Fruit fly (Drosophila melanogaster) whole organism, adult: Measurements from ENCODE around the gene CG8851.
A peak's percentile ranks its signal among the peaks of the same experiment; 100 is the strongest.

ENCODE experiments used
- CG11617 ChIP-seq: fragments of 200-800 bp; sonication (Bioruptor generic); optimal IDR thresholded peaks from 2 replicates; lab custom pipeline; 2017; ENCODE audit warnings: mild to moderate bottlenecking, missing biosample characterization, missing genetic modification reagents, missing genetic modification characterization
- CG12768 ChIP-seq: fragments of 200-800 bp; sonication (Bioruptor generic); optimal IDR thresholded peaks from 2 replicates; lab custom pipeline; 2017; ENCODE audit warnings: missing biosample characterization, missing genetic modification characterization, mild to moderate bottlenecking, moderate library complexity, missing genetic modification reagents
- CG14711 ChIP-seq: fragments of 200-800 bp; sonication (Bioruptor generic); optimal IDR thresholded peaks from 2 replicates; lab custom pipeline; 2018; ENCODE audit warnings: missing biosample characterization, mild to moderate bottlenecking, missing genetic modification characterization, moderate library complexity
- CG1620 ChIP-seq: fragments of 200-800 bp; sonication (Bioruptor generic); optimal IDR thresholded peaks from 2 replicates; lab custom pipeline; 2016; ENCODE audit warnings: missing biosample characterization, missing genetic modification characterization
- CG33017 ChIP-seq: fragments of 200-800 bp; sonication (Bioruptor generic); optimal IDR thresholded peaks from 2 replicates; lab custom pipeline; 2018; ENCODE audit warnings: missing biosample characterization, mild to moderate bottlenecking, missing genetic modification characterization, moderate library complexity
- CG5204 ChIP-seq: fragments of 200-800 bp; sonication (Bioruptor generic); optimal IDR thresholded peaks from 2 replicates; lab custom pipeline; 2016; ENCODE audit warnings: missing biosample characterization, missing genetic modification characterization
- CG7045 ChIP-seq: fragments of 200-800 bp; sonication (Bioruptor generic); optimal IDR thresholded peaks from 2 replicates; lab custom pipeline; 2017; ENCODE audit warnings: missing biosample characterization, mild to moderate bottlenecking, missing genetic modification characterization
- CG7101 ChIP-seq: fragments of 200-800 bp; sonication (Bioruptor generic); optimal IDR thresholded peaks from 2 replicates; lab custom pipeline; 2018; ENCODE audit warnings: missing biosample characterization, mild to moderate bottlenecking, missing genetic modification characterization, moderate library complexity
- Clk ChIP-seq: fragments of 200-800 bp; sonication (Bioruptor generic); optimal IDR thresholded peaks from 2 replicates; lab custom pipeline; 2017; ENCODE audit warnings: missing biosample characterization, missing genetic modification characterization
- Crg-1 ChIP-seq: fragments of 200-800 bp; sonication (Bioruptor generic); optimal IDR thresholded peaks from 2 replicates; lab custom pipeline; 2016; ENCODE audit warnings: missing biosample characterization, missing genetic modification characterization
- Hr96 ChIP-seq: fragments of 200-800 bp; sonication (Bioruptor generic); optimal IDR thresholded peaks from 2 replicates; lab custom pipeline; 2016; ENCODE audit warnings: missing biosample characterization, missing genetic modification characterization
- Mnt ChIP-seq: fragments of 200-800 bp; sonication (Bioruptor generic); optimal IDR thresholded peaks from 2 replicates; lab custom pipeline; 2016; ENCODE audit warnings: missing biosample characterization, mild to moderate bottlenecking, missing genetic modification characterization
- bab1 ChIP-seq: fragments of 200-800 bp; sonication (Bioruptor generic); optimal IDR thresholded peaks from 3 replicates; lab custom pipeline; 2019; ENCODE audit warnings: missing biosample characterization, mild to moderate bottlenecking, missing genetic modification characterization, moderate library complexity
- cic ChIP-seq: fragments of 200-800 bp; sonication (Bioruptor generic); optimal IDR thresholded peaks from 2 replicates; lab custom pipeline; 2017; ENCODE audit warnings: missing biosample characterization, mild to moderate bottlenecking, missing genetic modification characterization, moderate library complexity
- cnc ChIP-seq, 2 experiments: fragments of >200 bp; optimal IDR thresholded peaks; 2 replicates each; lab custom pipeline; 2017
- kay ChIP-seq: fragments of 200-800 bp; sonication (Bioruptor generic); peaks from one replicate; lab custom pipeline; 2016; ENCODE audit warnings: missing biosample characterization, missing genetic modification characterization, borderline replicate concordance
- ovo ChIP-seq: fragments of 200-800 bp; sonication (Bioruptor generic); optimal IDR thresholded peaks from 2 replicates; lab custom pipeline; 2016; ENCODE audit warnings: missing biosample characterization, missing genetic modification characterization
- pad ChIP-seq: fragments of 200-800 bp; sonication (Bioruptor generic); optimal IDR thresholded peaks from 3 replicates; lab custom pipeline; 2017; ENCODE audit warnings: missing biosample characterization, missing genetic modification characterization, mild to moderate bottlenecking, moderate library complexity, missing genetic modification reagents
- tj ChIP-seq: fragments of 200-800 bp; sonication (Bioruptor generic); optimal IDR thresholded peaks from 3 replicates; lab custom pipeline; 2017; ENCODE audit warnings: missing biosample characterization, mild to moderate bottlenecking, missing genetic modification characterization, moderate library complexity
- toe ChIP-seq: fragments of 200-800 bp; sonication (Bioruptor generic); optimal IDR thresholded peaks from 2 replicates; lab custom pipeline; 2016; ENCODE audit warnings: missing biosample characterization, missing genetic modification characterization

CG8851 gene

DNA sequence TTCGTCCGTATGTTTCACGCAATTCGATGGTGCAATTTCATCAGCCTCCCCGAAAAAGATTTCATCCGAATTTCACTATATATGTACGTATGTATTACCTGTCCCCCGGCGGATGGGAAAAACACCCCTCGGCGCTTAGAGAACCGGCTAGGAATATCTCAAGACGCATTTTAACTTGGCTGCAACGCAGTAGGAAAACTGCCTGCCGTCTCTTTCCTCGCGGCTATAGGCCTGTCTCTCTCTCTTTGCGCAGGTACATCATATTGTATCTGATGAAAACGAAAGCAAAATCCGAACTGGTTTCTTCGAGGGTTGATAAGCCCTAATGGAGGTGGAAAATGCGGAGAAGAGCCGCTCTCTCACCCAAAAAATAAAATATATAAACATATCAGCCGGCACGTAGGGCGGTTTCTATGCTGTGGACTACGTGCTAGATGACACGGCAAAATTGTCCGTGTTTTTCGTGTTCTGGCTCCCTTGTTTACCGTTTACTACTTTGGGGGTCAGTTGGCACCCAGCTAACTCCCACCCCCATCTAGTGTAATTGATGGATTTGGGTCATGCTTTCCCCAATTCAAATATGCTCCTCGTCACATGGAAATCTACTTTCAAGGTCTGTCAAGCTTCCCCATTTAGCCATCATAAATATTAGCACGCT is 42.9 kb upstream of the CG8851 start:
- TF ChIP-seq CG1620 (GFP tag; lab: Kevin White, UChicago) (no peak), pad (GFP tag; lab: Kevin White, UChicago) (no peak), Hr96 (GFP tag; lab: Kevin White, UChicago) (no peak), CG7045 (GFP tag; lab: Kevin White, UChicago) (no peak), ovo (GFP tag; lab: Kevin White, UChicago) (no peak), CG5204 (GFP tag; lab: Kevin White, UChicago) (no peak), CG14711 (tag; lab: Kevin White, UChicago) (no peak), cnc (optimal IDR thresholded peaks at IDR 0.05; lab: Kevin White, UChicago) (peak; percentile 64 to 78), kay (GFP tag; lab: Kevin White, UChicago) (no peak), CG7101 (tag; lab: Kevin White, UChicago) (no peak), toe (GFP tag; lab: Kevin White, UChicago) (no peak), Clk (GFP tag; lab: Kevin White, UChicago) (no peak), Crg-1 (no peak), cic (no peak), tj (GFP tag; lab: Kevin White, UChicago) (no peak), Mnt (GFP tag; lab: Kevin White, UChicago) (peak; percentile 19)

DNA sequence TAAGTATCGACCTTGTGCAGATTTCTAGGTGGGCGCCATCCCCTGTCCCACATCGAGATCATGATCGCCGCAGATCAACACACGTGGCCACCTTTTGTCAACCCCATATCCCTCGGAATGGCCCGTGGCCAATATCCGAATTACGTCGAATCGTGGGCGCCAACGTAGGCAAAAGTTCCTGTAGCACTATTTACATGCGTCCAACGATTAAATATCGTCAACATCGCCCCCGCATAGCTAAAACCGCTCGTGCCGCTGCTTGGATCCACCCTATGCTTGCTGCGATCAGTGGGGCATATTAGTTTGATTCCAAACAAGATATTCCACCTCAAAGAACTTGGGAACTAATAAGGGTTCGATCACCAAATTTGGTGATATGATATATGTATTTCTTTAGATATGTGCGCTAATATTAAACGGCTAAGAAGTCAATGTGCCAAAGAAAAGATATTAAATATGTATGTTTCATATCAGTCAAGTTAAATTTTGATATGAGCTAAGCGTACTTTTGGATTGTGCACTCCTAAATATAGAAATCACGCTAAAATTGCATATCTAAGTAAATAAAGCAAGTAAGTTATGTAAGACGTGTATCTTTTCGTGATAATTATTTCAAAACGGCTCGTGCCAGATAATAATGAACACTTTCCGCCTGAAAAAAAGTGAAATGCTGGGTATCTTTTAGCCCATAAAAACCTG is 42.3 kb upstream of the CG8851 start:
- peak in 1 of 2 experiments; percentile 8 for TF ChIP-seq cnc (optimal IDR thresholded peaks at IDR 0.05; lab: Kevin White, UChicago)
- TF ChIP-seq CG11617 (GFP tag; lab: Kevin White, UChicago) = peak; percentile 24
- TF ChIP-seq kay (GFP tag; lab: Kevin White, UChicago) = no peak
- no peak for TF ChIP-seq CG33017 (tag; lab: Kevin White, UChicago)
- TF ChIP-seq Crg-1 = no peak
- TF ChIP-seq CG7045 (GFP tag; lab: Kevin White, UChicago) = peak; percentile 52
- peak; percentile 7 for TF ChIP-seq bab1 (GFP tag; lab: Kevin White, UChicago)
- TF ChIP-seq Hr96 (GFP tag; lab: Kevin White, UChicago) = peak; percentile 28
- no peak for TF ChIP-seq pad (GFP tag; lab: Kevin White, UChicago)
- peak; percentile 66 for TF ChIP-seq CG5204 (GFP tag; lab: Kevin White, UChicago)

- TF ChIP-seq CG14711 (tag; lab: Kevin White, UChicago) (peak; percentile 37), tj (GFP tag; lab: Kevin White, UChicago) (peak; percentile 83), ovo (GFP tag; lab: Kevin White, UChicago) (peak; percentile 82), toe (GFP tag; lab: Kevin White, UChicago) (peak; percentile 57), CG12768 (peak; percentile 87), CG1620 (GFP tag; lab: Kevin White, UChicago) (peak; percentile 65), Clk (GFP tag; lab: Kevin White, UChicago) (peak; percentile 79), cnc (optimal IDR thresholded peaks at IDR 0.05; lab: Kevin White, UChicago) (peak in 1 of 2 experiments; percentile 55), pad (GFP tag; lab: Kevin White, UChicago) (peak; percentile 87), cic (peak; percentile 96), CG7101 (tag; lab: Kevin White, UChicago) (peak; percentile 68), CG7045 (GFP tag; lab: Kevin White, UChicago) (peak; percentile 81), CG11617 (GFP tag; lab: Kevin White, UChicago) (peak; percentile 75), CG33017 (tag; lab: Kevin White, UChicago) (peak; percentile 84), Crg-1 (peak; percentile 83), CG5204 (GFP tag; lab: Kevin White, UChicago) (peak; percentile 59), Mnt (GFP tag; lab: Kevin White, UChicago) (peak; percentile 87), Hr96 (GFP tag; lab: Kevin White, UChicago) (peak; percentile 82), kay (GFP tag; lab: Kevin White, UChicago) (peak; percentile 99), bab1 (GFP tag; lab: Kevin White, UChicago) (peak; percentile 73)
These were observed 41.2 kb upstream of the CG8851 start, which contains the start of gene Thor for dm6 chr2L:3478034-3478880. Gene Thor (plus strand): TSS chr2L:3478434.

DNA sequence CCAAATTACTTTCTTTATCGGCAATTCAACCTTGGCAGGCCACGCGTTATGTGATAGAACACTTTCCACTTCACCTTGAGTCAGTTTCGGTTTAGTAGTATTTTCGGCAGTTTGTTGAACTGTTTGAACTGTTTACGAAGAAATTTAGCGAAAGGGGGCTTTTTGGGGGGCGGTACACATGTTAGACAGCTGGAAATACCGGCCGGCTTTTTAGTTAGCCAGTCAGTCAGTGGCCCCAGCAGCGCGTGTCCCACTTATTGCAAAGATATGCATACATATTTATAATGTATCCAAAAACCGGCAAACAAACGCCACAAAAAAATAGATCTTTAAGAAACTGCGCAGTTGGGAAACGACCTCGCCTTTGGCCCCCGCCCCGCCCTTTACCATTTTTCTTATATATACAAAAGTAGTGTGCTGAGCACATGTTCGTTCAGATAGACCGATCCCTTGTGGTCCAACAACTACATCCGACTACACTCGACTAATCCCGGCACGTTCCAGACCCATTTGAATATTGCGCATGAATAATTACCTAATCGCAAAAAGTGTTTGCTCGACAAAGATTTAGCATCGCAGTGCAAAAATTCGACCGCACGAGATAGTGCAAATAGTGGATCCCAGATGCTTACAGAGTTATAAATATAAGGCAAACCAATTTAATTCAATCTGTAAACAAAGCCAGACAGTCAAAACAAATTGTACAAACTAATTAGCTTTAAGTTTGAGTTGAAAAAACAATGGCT is 39.6 kb upstream of the CG8851 start:
- TF ChIP-seq tj (GFP tag; lab: Kevin White, UChicago) (peak; percentile 94), CG33017 (tag; lab: Kevin White, UChicago) (no peak), Mnt (GFP tag; lab: Kevin White, UChicago) (peak; percentile 82), ovo (GFP tag; lab: Kevin White, UChicago) (no peak), Clk (GFP tag; lab: Kevin White, UChicago) (peak; percentile 8)
